Fruit fly (Drosophila melanogaster) whole organism, embryonic: ENCODE results near the gene CG7582.
A peak's percentile ranks its signal among the peaks of the same experiment; 100 is the strongest.

ENCODE experiments used
- Antp ChIP-seq: fragments of 200-800 bp; sonication (Bioruptor generic); optimal IDR thresholded peaks from 3 replicates; lab custom pipeline; 2016; ENCODE audit warnings: missing biosample characterization, missing genetic modification characterization
- CG10654 ChIP-seq: fragments of 200-800 bp; sonication (Bioruptor generic); optimal IDR thresholded peaks from 2 replicates; lab custom pipeline; 2016; ENCODE audit warnings: missing biosample characterization, missing genetic modification characterization
- CG11504 ChIP-seq: fragments of 200-800 bp; sonication (Bioruptor generic); optimal IDR thresholded peaks from 3 replicates; lab custom pipeline; 2019; ENCODE audit warnings: missing biosample characterization, mild to moderate bottlenecking, missing genetic modification characterization, moderate library complexity
- CG14014 ChIP-seq: fragments of 200-800 bp; sonication (Bioruptor generic); IDR thresholded peaks from 2 replicates; pipeline ENCODE4 v1.3.6; 2022; ENCODE audit warnings: missing biosample characterization, missing genetic modification characterization
- CG15269 ChIP-seq: fragments of 200-800 bp; sonication (Bioruptor generic); optimal IDR thresholded peaks from 2 replicates; lab custom pipeline; 2018; ENCODE audit warnings: missing biosample characterization, mild to moderate bottlenecking, missing genetic modification characterization, moderate library complexity
- CG17359 ChIP-seq: fragments of 200-800 bp; sonication (Bioruptor generic); optimal IDR thresholded peaks from 3 replicates; lab custom pipeline; 2018; ENCODE audit warnings: missing biosample characterization, mild to moderate bottlenecking, missing genetic modification characterization, moderate library complexity
- CG17361 ChIP-seq: fragments of 200-800 bp; sonication (Bioruptor generic); IDR thresholded peaks from 3 replicates; pipeline ENCODE4 v1.3.6; 2022; ENCODE audit warnings: missing biosample characterization, missing genetic modification characterization
- CG2120 ChIP-seq: fragments of 200-800 bp; sonication (Bioruptor generic); optimal IDR thresholded peaks from 3 replicates; lab custom pipeline; 2016; ENCODE audit warnings: missing biosample characterization, missing genetic modification characterization
- CG2678 ChIP-seq: fragments of 200-800 bp; sonication (Bioruptor generic); optimal IDR thresholded peaks from 3 replicates; lab custom pipeline; 2019; ENCODE audit warnings: missing biosample characterization, mild to moderate bottlenecking, missing genetic modification characterization, moderate library complexity
- CG31224 ChIP-seq: fragments of 200-800 bp; sonication (Bioruptor generic); IDR thresholded peaks from 2 replicates; pipeline ENCODE4 v1.3.6; 2022; ENCODE audit warnings: missing biosample characterization, missing genetic modification characterization
- CG32532 ChIP-seq: fragments of 200-800 bp; sonication (Bioruptor generic); IDR thresholded peaks from 2 replicates; pipeline ENCODE4 v1.3.6; 2022; ENCODE audit warnings: missing biosample characterization, missing genetic modification characterization
- CG3995 ChIP-seq: fragments of 200-800 bp; sonication (Bioruptor generic); optimal IDR thresholded peaks from 3 replicates; lab custom pipeline; 2016; ENCODE audit warnings: missing biosample characterization, missing genetic modification characterization
- CG4820 ChIP-seq: fragments of 200-800 bp; sonication (Bioruptor generic); optimal IDR thresholded peaks from 3 replicates; lab custom pipeline; 2016; ENCODE audit warnings: missing biosample characterization, missing genetic modification characterization
- CG7839 ChIP-seq: fragments of 200-800 bp; sonication (Bioruptor generic); optimal IDR thresholded peaks from 3 replicates; lab custom pipeline; 2018; ENCODE audit warnings: missing biosample characterization, mild to moderate bottlenecking, missing genetic modification characterization, moderate library complexity
- CG8281 ChIP-seq: fragments of 200-800 bp; sonication (Bioruptor generic); optimal IDR thresholded peaks from 2 replicates; lab custom pipeline; 2018; ENCODE audit warnings: missing biosample characterization, mild to moderate bottlenecking, missing genetic modification characterization, moderate library complexity
- CG8944 ChIP-seq: fragments of 200-800 bp; sonication (Bioruptor generic); optimal IDR thresholded peaks from 3 replicates; lab custom pipeline; 2016; ENCODE audit warnings: missing biosample characterization, missing genetic modification characterization
- Dref ChIP-seq: fragments of 200-800 bp; sonication (Bioruptor generic); IDR thresholded peaks from 2 replicates; pipeline ENCODE4 v1.3.6; 2022; ENCODE audit warnings: missing biosample characterization, missing genetic modification characterization
- E2f1 ChIP-seq: fragments of 200-800 bp; sonication (Bioruptor generic); IDR thresholded peaks from 2 replicates; pipeline ENCODE4 v1.3.6; 2022; ENCODE audit warnings: missing biosample characterization, missing genetic modification characterization
- Hsf ChIP-seq: fragments of 200-800 bp; sonication (Bioruptor generic); optimal IDR thresholded peaks from 3 replicates; lab custom pipeline; 2016; ENCODE audit warnings: missing biosample characterization, missing genetic modification characterization
- Med ChIP-seq: fragments of 200-800 bp; sonication (Bioruptor generic); peaks from one replicate; lab custom pipeline; 2016; ENCODE audit warnings: missing biosample characterization, missing genetic modification characterization, mild to moderate bottlenecking, inconsistent platforms, moderate library complexity
- NFAT ChIP-seq: fragments of 200-800 bp; sonication (Bioruptor generic); IDR thresholded peaks from 2 replicates; pipeline ENCODE4 v1.3.6; 2022; ENCODE audit warnings: missing biosample characterization, missing genetic modification characterization
- Oli ChIP-seq: fragments of 200-800 bp; sonication (Bioruptor generic); optimal IDR thresholded peaks from 2 replicates; lab custom pipeline; 2018; ENCODE audit warnings: missing biosample characterization, mild to moderate bottlenecking, missing genetic modification characterization, moderate library complexity
- Usf ChIP-seq: fragments of 200-800 bp; sonication (Bioruptor generic); optimal IDR thresholded peaks from 2 replicates; lab custom pipeline; 2017; ENCODE audit warnings: missing genotype, missing biosample characterization, missing genetic modification characterization
- Vsx1 ChIP-seq: fragments of 200-800 bp; sonication (Bioruptor generic); optimal IDR thresholded peaks from 2 replicates; lab custom pipeline; 2017; ENCODE audit warnings: missing biosample characterization, mild to moderate bottlenecking, missing genetic modification characterization, missing genetic modification reagents
- az2 ChIP-seq: fragments of 200-800 bp; sonication (Bioruptor generic); optimal IDR thresholded peaks from 3 replicates; lab custom pipeline; 2016; ENCODE audit warnings: missing biosample characterization, missing genetic modification characterization
- bab2 ChIP-seq: fragments of 200-800 bp; sonication (Bioruptor generic); optimal IDR thresholded peaks from 2 replicates; lab custom pipeline; 2016; ENCODE audit warnings: missing biosample characterization, missing genetic modification characterization
- chinmo ChIP-seq: fragments of 200-800 bp; sonication (Bioruptor generic); IDR thresholded peaks from 4 replicates; pipeline ENCODE4 v1.3.6; 2022; ENCODE audit warnings: missing biosample characterization, missing genetic modification characterization; ENCODE audit not compliant: partially characterized antibody
- ci ChIP-seq: fragments of 200-800 bp; sonication (Bioruptor generic); IDR thresholded peaks from 3 replicates; pipeline ENCODE4 v1.3.6; 2022; ENCODE audit warnings: missing biosample characterization, missing genetic modification characterization
- crp ChIP-seq, 2 experiments: fragments of 200-800 bp; sonication (Bioruptor generic); optimal IDR thresholded peaks; 2 replicates in 1 of 2; 3 replicates in 1 of 2; lab custom pipeline; 2017; ENCODE audit warnings: missing biosample characterization in 2 of 2, missing genetic modification characterization in 2 of 2, mild to moderate bottlenecking in 1 of 2, moderate library complexity in 1 of 2
- dmrt11E ChIP-seq: fragments of 200-800 bp; sonication (Bioruptor generic); optimal IDR thresholded peaks from 3 replicates; lab custom pipeline; 2018; ENCODE audit warnings: missing biosample characterization, mild to moderate bottlenecking, missing genetic modification characterization, moderate library complexity
- eve ChIP-seq, 2 experiments: fragments of >200 bp; optimal IDR thresholded peaks; 2 replicates each; lab custom pipeline; 2017; ENCODE audit warnings: missing biosample characterization in 2 of 2, missing genetic modification characterization in 2 of 2
- fu2 ChIP-seq: fragments of 200-800 bp; sonication (Bioruptor generic); optimal IDR thresholded peaks from 2 replicates; lab custom pipeline; 2016; ENCODE audit warnings: missing biosample characterization, missing genetic modification characterization
- gem ChIP-seq: fragments of 200-800 bp; sonication (Bioruptor generic); optimal IDR thresholded peaks from 2 replicates; lab custom pipeline; 2019; ENCODE audit warnings: missing biosample characterization, mild to moderate bottlenecking, missing genetic modification characterization, moderate library complexity
- gsb-n ChIP-seq: fragments of 200-800 bp; sonication (Bioruptor generic); optimal IDR thresholded peaks from 3 replicates; lab custom pipeline; 2018; ENCODE audit warnings: missing biosample characterization, mild to moderate bottlenecking, missing genetic modification characterization
- ind ChIP-seq: fragments of 200-800 bp; sonication (Bioruptor generic); optimal IDR thresholded peaks from 3 replicates; lab custom pipeline; 2016; ENCODE audit warnings: missing biosample characterization, missing genetic modification characterization
- ken ChIP-seq: fragments of 200-800 bp; sonication (Bioruptor generic); IDR thresholded peaks from 3 replicates; pipeline ENCODE4 v1.3.6; 2022; ENCODE audit warnings: missing biosample characterization, missing genetic modification characterization
- lmd ChIP-seq: fragments of 200-800 bp; sonication (Bioruptor generic); IDR thresholded peaks from 2 replicates; pipeline ENCODE4 v1.3.6; 2022; ENCODE audit warnings: missing biosample characterization, missing genetic modification characterization
- otp ChIP-seq: fragments of 200-800 bp; sonication (Bioruptor generic); IDR thresholded peaks from 3 replicates; pipeline ENCODE4, ENCODE4 v1.3.6; 2022; ENCODE audit warnings: missing biosample characterization, missing genetic modification characterization
- sc ChIP-seq, 3 experiments: fragments of >200 bp in 2 of 3; fragments of 200-800 bp in 1 of 3; sonication (Bioruptor generic) in 1 of 3; optimal IDR thresholded peaks; 2 replicates in 2 of 3; 3 replicates in 1 of 3; lab custom pipeline; 2017; ENCODE audit warnings: mild to moderate bottlenecking in 1 of 3, missing biosample characterization in 1 of 3, missing genetic modification characterization in 1 of 3, missing genetic modification reagents in 1 of 3
- so ChIP-seq: fragments of 200-800 bp; sonication (Bioruptor generic); IDR thresholded peaks from 3 replicates; pipeline ENCODE4 v1.3.6; 2022; ENCODE audit warnings: missing biosample characterization, missing genetic modification characterization
- tap ChIP-seq: fragments of 200-800 bp; optimal IDR thresholded peaks from 3 replicates; lab custom pipeline; 2019; ENCODE audit warnings: missing biosample characterization, mild to moderate bottlenecking, missing genetic modification characterization, moderate library complexity
- tna ChIP-seq: fragments of 200-800 bp; sonication (Bioruptor generic); IDR thresholded peaks from 2 replicates; pipeline ENCODE4 v1.3.6; 2022; ENCODE audit warnings: missing biosample characterization, missing genetic modification characterization; ENCODE audit not compliant: partially characterized antibody
- vvl ChIP-seq: fragments of 200-800 bp; sonication (Bioruptor generic); IDR thresholded peaks from 2 replicates; pipeline ENCODE4 v1.3.6; 2022; ENCODE audit warnings: missing biosample characterization, missing genetic modification characterization

CG7582 gene

DNA sequence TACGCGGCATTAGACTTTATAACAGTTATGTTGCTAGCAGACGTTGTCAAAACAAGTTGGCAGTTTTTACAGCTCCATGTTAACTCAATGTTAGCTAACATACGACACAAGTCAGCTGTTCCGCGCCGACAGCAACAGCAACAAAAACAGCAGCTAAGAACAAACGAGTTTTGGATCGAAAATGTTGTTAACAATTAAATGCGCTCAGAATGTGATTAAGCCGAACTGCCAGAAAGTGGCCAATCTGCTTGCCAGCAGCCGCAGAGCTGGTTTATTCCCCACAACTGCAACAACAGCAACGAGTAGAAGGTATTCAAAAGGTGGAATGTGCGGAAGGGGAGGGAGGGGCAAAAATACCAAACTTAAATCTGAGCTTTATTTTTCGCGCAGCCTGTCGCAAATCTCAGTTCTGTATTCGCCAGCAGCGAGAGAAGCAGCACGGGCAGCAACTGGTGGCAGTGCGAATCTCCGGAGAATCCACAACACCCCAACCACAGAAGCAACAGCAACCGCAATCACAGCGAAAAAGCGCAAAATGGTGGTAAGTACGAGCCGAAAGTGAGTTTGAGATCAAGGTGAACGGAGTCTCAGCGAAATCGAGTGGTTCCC is 41.1 kb upstream of the CG7582 start, which contains the start of gene Pcd (continued):
- no peak for TF ChIP-seq eve (GFP tag; optimal IDR thresholded peaks at IDR 0.05; lab: Kevin White, UChicago)
- peak; percentile 55 to 94 for TF ChIP-seq crp (GFP tag; optimal IDR thresholded peaks at IDR 0.05; lab: Kevin White, UChicago)
- peak; percentile 96 for TF ChIP-seq chinmo

DNA sequence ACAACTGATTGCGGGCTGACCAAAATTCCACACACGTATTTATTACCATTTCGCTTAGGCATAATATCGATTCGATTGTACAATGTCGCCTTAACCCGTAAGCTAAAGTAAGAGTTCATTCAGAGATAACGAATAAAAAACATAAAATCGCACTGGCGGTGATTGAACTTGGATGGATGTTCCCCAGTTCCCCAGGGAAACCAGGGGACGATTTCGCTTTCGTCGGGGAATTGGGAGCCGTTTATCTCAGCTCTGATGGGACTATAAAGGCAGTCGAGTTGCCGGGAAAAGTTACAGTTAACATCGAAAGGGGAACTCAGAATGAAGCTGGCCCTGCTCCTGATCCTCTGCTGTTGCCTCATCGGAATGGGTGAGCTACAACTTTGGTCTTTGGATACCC is 40.2 kb upstream of the CG7582 start, which contains the start of gene CG34296:
TSS of gene CG34296 (plus strand) at position 301 of the 400 bp plus-strand sequence.
- TF ChIP-seq CG31224 (GFP tag; lab: Robert Waterston, UW), result no peak
- no peak for TF ChIP-seq Vsx1 (GFP tag; lab: Kevin White, UChicago)
- no peak for TF ChIP-seq CG14014 (GFP tag; lab: Robert Waterston, UW)
- TF ChIP-seq CG7839 (tag; lab: Kevin White, UChicago), result no peak

DNA sequence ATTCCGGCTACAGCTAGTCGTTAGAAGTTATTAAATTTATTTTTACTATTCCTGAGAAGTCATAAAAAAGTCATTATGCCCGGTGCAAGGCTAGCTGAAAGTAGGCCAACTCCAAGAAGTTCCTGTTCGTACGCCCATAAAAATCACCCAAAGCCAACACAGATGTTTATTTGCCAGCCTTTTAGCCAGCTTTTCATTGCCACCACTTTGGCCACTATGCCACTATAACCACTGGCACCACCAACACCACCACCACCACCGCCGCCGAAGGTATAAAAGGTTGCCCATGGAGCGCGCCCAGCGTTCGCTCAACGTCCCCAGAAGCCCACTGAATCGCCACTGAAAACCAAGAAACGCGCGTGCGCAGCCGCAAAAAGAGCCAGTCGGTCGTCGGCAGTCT is 36.3 kb upstream of the CG7582 start, which contains the start of gene CG15506:
TSS of gene CG15506 (plus strand) at position 301 of the 400 bp plus-strand sequence.
- TF ChIP-seq ken (peak; percentile 24; the same call in 1 of the 3 replicates), fu2 (no peak), ci (GFP tag; lab: Robert Waterston, UW) (peak; percentile 18; the same call in 1 of the 3 replicates)

DNA sequence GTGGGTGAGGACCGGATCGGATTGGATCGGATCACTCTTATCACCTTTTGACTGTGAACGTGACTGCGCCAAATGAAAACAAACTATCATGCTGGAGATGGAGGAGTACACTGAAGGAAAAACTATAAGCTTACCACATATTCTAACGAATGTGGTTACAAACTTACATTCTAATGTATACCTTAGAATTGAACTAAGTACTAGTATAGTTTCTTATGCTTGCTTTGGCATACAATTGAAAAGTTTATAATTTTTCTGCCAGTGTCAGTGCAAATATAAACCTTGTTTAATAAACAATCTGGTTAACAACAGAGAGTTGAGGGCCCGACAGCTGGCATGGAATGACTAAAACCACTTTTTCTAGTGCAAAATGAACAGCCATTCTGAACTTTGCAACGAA is 35.4 kb upstream of the CG7582 start:
- TF ChIP-seq CG11504 (tag; lab: Kevin White, UChicago) (peak; percentile 55), Usf (GFP tag; lab: Kevin White, UChicago) (no peak), tna (GFP tag; lab: Robert Waterston, UW) (no peak), so (peak; percentile 24; the same call in 1 of the 3 replicates), gsb-n (tag; lab: Kevin White, UChicago) (peak; percentile 16), CG32532 (GFP tag; lab: Robert Waterston, UW) (peak; percentile 8; the same call in 1 of the 2 replicates), ind (peak; percentile 36), CG10654 (GFP tag; lab: Kevin White, UChicago) (peak; percentile 11), gem (peak; percentile 72), CG2678 (peak; percentile 13), Oli (peak; percentile 28), CG2120 (GFP tag; lab: Kevin White, UChicago) (peak; percentile 10), otp (GFP tag; lab: Robert Waterston, UW) (0 out of 3 replicates have a peak, but pooled peaks have one; percentile 47), Antp (GFP tag; lab: Kevin White, UChicago) (peak; percentile 13), lmd (GFP tag; lab: Robert Waterston, UW) (peak; percentile 38; the same call in 1 of the 2 replicates), Dref (GFP tag; lab: Robert Waterston, UW) (no peak), CG7839 (tag; lab: Kevin White, UChicago) (peak; percentile 54), vvl (GFP tag; lab: Robert Waterston, UW) (peak; percentile 51), CG17359 (tag; lab: Kevin White, UChicago) (peak; percentile 55), E2f1 (GFP tag; lab: Robert Waterston, UW) (0 out of 2 replicates have a peak, but pooled peaks have one; percentile 15), CG3995 (GFP tag; lab: Kevin White, UChicago) (peak; percentile 4), CG17361 (GFP tag; lab: Robert Waterston, UW) (0 out of 3 replicates have a peak, but pooled peaks have one; percentile 16), CG4820 (GFP tag; lab: Kevin White, UChicago) (peak; percentile 47), CG15269 (tag; lab: Kevin White, UChicago) (peak; percentile 22), sc (optimal IDR thresholded peaks at IDR 0.05; lab: Kevin White, UChicago) (no peak), sc (GFP tag; optimal IDR thresholded peaks at IDR 0.05; lab: Kevin White, UChicago) (no peak), tap (peak; percentile 22), NFAT (GFP tag; lab: Robert Waterston, UW) (no peak), bab2 (GFP tag; lab: Kevin White, UChicago) (peak; percentile 31), CG8944 (GFP tag; lab: Kevin White, UChicago) (no peak), Med (GFP tag; lab: Kevin White, UChicago) (peak; percentile 83), az2 (GFP tag; lab: Kevin White, UChicago) (no peak), dmrt11E (tag; lab: Kevin White, UChicago) (peak; percentile 17), Hsf (GFP tag; lab: Kevin White, UChicago) (peak; percentile 13), CG8281 (tag; lab: Kevin White, UChicago) (no peak)
